Worm (Caenorhabditis elegans) whole organism, mixed stage, embryonic: ENCODE measurements around the gene rrsr-1.

ENCODE experiments used
- M03D4.4 ChIP-seq: sonication (generic microtip); optimal IDR thresholded peaks from 2 replicates; lab custom pipeline; 2017; ENCODE audit warnings: mild to moderate bottlenecking, missing genetic modification characterization, missing compliant biosample characterization
- bed-3 ChIP-seq: fragments of 200-800 bp; sonication (Bioruptor generic); optimal IDR thresholded peaks from 3 replicates; lab custom pipeline; 2018; ENCODE audit warnings: mild to moderate bottlenecking, missing genetic modification characterization, moderate library complexity, missing compliant biosample characterization
- ceh-39 ChIP-seq: fragments of 150-350 bp; optimal IDR thresholded peaks from 2 replicates; lab custom pipeline; 2014; ENCODE audit warnings: missing biosample characterization, missing genetic modification characterization
- ceh-43 ChIP-seq: fragments of 200-800 bp; sonication (Bioruptor generic); optimal IDR thresholded peaks from 2 replicates; lab custom pipeline; 2018; ENCODE audit warnings: mild to moderate bottlenecking, missing genetic modification characterization, moderate library complexity, missing compliant biosample characterization
- ceh-83 ChIP-seq: fragments of 200-800 bp; sonication (Bioruptor generic); optimal IDR thresholded peaks from 2 replicates; lab custom pipeline; 2018; ENCODE audit warnings: mild to moderate bottlenecking, missing genetic modification characterization, missing compliant biosample characterization
- ces-1 ChIP-seq: fragments of 150-350 bp; optimal IDR thresholded peaks from 2 replicates; lab custom pipeline; 2014; ENCODE audit warnings: missing biosample characterization, missing genetic modification reagents, missing genetic modification characterization
- cnd-1 ChIP-seq: fragments of 200-800 bp; sonication (Bioruptor generic); optimal IDR thresholded peaks from 2 replicates; lab custom pipeline; 2018; ENCODE audit warnings: mild to moderate bottlenecking, missing genetic modification characterization, missing compliant biosample characterization
- drap-1 ChIP-seq: fragments of 200-800 bp; sonication (Bioruptor generic); optimal IDR thresholded peaks from 3 replicates; lab custom pipeline; 2018; ENCODE audit warnings: mild to moderate bottlenecking, missing genetic modification characterization, missing compliant biosample characterization
- elt-1 ChIP-seq: sonication (generic microtip); optimal IDR thresholded peaks from 2 replicates; lab custom pipeline; 2017; ENCODE audit warnings: missing genetic modification characterization, mild to moderate bottlenecking, missing compliant biosample characterization, antibody characterized with exemption, moderate library complexity, borderline replicate concordance; ENCODE audit not compliant: insufficient read depth
- elt-3 ChIP-seq: fragments of 150-350 bp; optimal IDR thresholded peaks from 2 replicates; lab custom pipeline; 2014; ENCODE audit warnings: missing biosample characterization, missing genetic modification characterization
- flh-1 ChIP-seq: fragments of 200-800 bp; sonication (Bioruptor generic); optimal IDR thresholded peaks from 2 replicates; lab custom pipeline; 2018; ENCODE audit warnings: mild to moderate bottlenecking, missing genetic modification characterization, moderate library complexity, missing compliant biosample characterization
- ham-2 ChIP-seq: fragments of 200-800 bp; sonication (Bioruptor generic); optimal IDR thresholded peaks from 2 replicates; lab custom pipeline; 2018; ENCODE audit warnings: mild to moderate bottlenecking, missing genetic modification characterization, missing compliant biosample characterization
- hlh-1 ChIP-seq: fragments of 150-350 bp; optimal IDR thresholded peaks from 2 replicates; lab custom pipeline; 2014; ENCODE audit warnings: missing biosample characterization, missing genetic modification reagents, missing genetic modification characterization
- lin-13 ChIP-seq: fragments of 150-350 bp; optimal IDR thresholded peaks from 2 replicates; lab custom pipeline; 2014; ENCODE audit warnings: missing biosample characterization, missing genetic modification characterization
- lin-32 ChIP-seq: fragments of 200-800 bp; sonication (Bioruptor generic); optimal IDR thresholded peaks from 2 replicates; lab custom pipeline; 2018; ENCODE audit warnings: mild to moderate bottlenecking, missing genetic modification characterization, missing compliant biosample characterization
- lsy-2 ChIP-seq: fragments of 150-350 bp; optimal IDR thresholded peaks from 2 replicates; lab custom pipeline; 2014; ENCODE audit warnings: missing biosample characterization, missing genetic modification characterization
- mab-5 ChIP-seq: fragments of 150-350 bp; optimal IDR thresholded peaks from 2 replicates; lab custom pipeline; 2014; ENCODE audit warnings: missing biosample characterization, missing genetic modification characterization
- mep-1 ChIP-seq: fragments of 150-350 bp; optimal IDR thresholded peaks from 2 replicates; lab custom pipeline; 2017; ENCODE audit warnings: missing biosample characterization, missing genetic modification reagents, missing genetic modification characterization, inconsistent platforms
- mls-2 ChIP-seq: sonication (generic microtip); optimal IDR thresholded peaks from 2 replicates; lab custom pipeline; 2016; ENCODE audit warnings: mild to moderate bottlenecking, missing genetic modification characterization, moderate library complexity, missing compliant biosample characterization
- nhr-12 ChIP-seq: fragments of 150-350 bp; optimal IDR thresholded peaks from 2 replicates; lab custom pipeline; 2014; ENCODE audit warnings: missing biosample characterization, missing genetic modification characterization
- nhr-2 ChIP-seq: fragments of 150-350 bp; optimal IDR thresholded peaks from 2 replicates; lab custom pipeline; 2014; ENCODE audit warnings: missing biosample characterization, missing genetic modification characterization
- nhr-28 ChIP-seq: fragments of 150-350 bp; optimal IDR thresholded peaks from 2 replicates; lab custom pipeline; 2014; ENCODE audit warnings: missing biosample characterization, missing genetic modification characterization
- nhr-76 ChIP-seq: sonication (generic microtip); optimal IDR thresholded peaks from 2 replicates; lab custom pipeline; 2017; ENCODE audit warnings: missing biosample characterization, missing genetic modification characterization
- pha-4 ChIP-seq: fragments of 150-350 bp; optimal IDR thresholded peaks from 2 replicates; lab custom pipeline; 2018; ENCODE audit warnings: missing biosample characterization, missing genetic modification reagents, missing genetic modification characterization
- sem-2 ChIP-seq: fragments of 200-800 bp; sonication (Bioruptor generic); optimal IDR thresholded peaks from 2 replicates; lab custom pipeline; 2018; ENCODE audit warnings: mild to moderate bottlenecking, missing genetic modification characterization, missing compliant biosample characterization
- snpc-4 ChIP-seq: fragments of 150-350 bp; optimal IDR thresholded peaks from 2 replicates; lab custom pipeline; 2014; ENCODE audit warnings: missing biosample characterization, missing genetic modification characterization
- tbx-8 ChIP-seq: fragments of 200-800 bp; sonication (Bioruptor generic); optimal IDR thresholded peaks from 2 replicates; lab custom pipeline; 2018; ENCODE audit warnings: mild to moderate bottlenecking, missing genetic modification characterization, moderate library complexity, missing compliant biosample characterization
- unc-120 ChIP-seq: sonication (generic microtip); optimal IDR thresholded peaks from 2 replicates; lab custom pipeline; 2017; ENCODE audit warnings: missing genetic modification characterization, missing compliant biosample characterization; ENCODE audit not compliant: poor library complexity, severe bottlenecking
- unc-39 ChIP-seq: fragments of 150-350 bp; optimal IDR thresholded peaks from 2 replicates; lab custom pipeline; 2014; ENCODE audit warnings: missing biosample characterization, missing genetic modification characterization
- unc-62 ChIP-seq: fragments of 150-350 bp; optimal IDR thresholded peaks from 2 replicates; lab custom pipeline; 2014; ENCODE audit warnings: missing biosample characterization, missing genetic modification reagents, missing genetic modification characterization
- ztf-11 ChIP-seq: fragments of 150-350 bp; optimal IDR thresholded peaks from 2 replicates; lab custom pipeline; 2014; ENCODE audit warnings: missing biosample characterization, missing genetic modification characterization

The rrsr-1 gene

ce11 chrV:14468196-14468874, 43.5 kb upstream of the rrsr-1 start, which contains the start of gene srz-97:
Gene srz-97, minus strand, starts transcription at chrV:14468246.
- TF ChIP-seq tbx-8 = no peak
- TF ChIP-seq nhr-12 = no peak
- no peak for TF ChIP-seq mab-5 (tag; lab: Kevin White, UChicago)
- no peak for TF ChIP-seq ztf-11 (tag; lab: Kevin White, UChicago)
- TF ChIP-seq bed-3 (GFP tag; lab: Kevin White, UChicago) = no peak
- no peak for TF ChIP-seq hlh-1
- TF ChIP-seq cnd-1 = peak; percentile 64
- TF ChIP-seq ceh-83 (GFP tag; lab: Kevin White, UChicago) = peak; percentile 1
- no peak for TF ChIP-seq sem-2
- TF ChIP-seq elt-1 (tag; lab: Kevin White, UChicago) = no peak
- TF ChIP-seq drap-1 (GFP tag; lab: Kevin White, UChicago) = peak; percentile 53

- TF ChIP-seq unc-39 (tag; lab: Kevin White, UChicago) = no peak
- TF ChIP-seq ceh-43 (GFP tag; lab: Kevin White, UChicago) = no peak
- no peak for TF ChIP-seq mls-2
These were observed 39.6 kb upstream of the rrsr-1 start, which contains the start of gene F08H9.4 for ce11 chrV:14464368-14464767. Gene F08H9.4, minus strand, starts transcription at chrV:14464428.

- TF ChIP-seq drap-1 (GFP tag; lab: Kevin White, UChicago) (peak; percentile 14), cnd-1 (peak; percentile 7)
These were observed 38.3 kb upstream of the rrsr-1 start, which contains the start of gene F08H9.3 for ce11 chrV:14463087-14463486. Gene F08H9.3, minus strand, starts transcription at chrV:14463338.

- no peak for TF ChIP-seq mab-5 (tag; lab: Kevin White, UChicago)
- no peak for TF ChIP-seq flh-1 (GFP tag; lab: Kevin White, UChicago)
- no peak for TF ChIP-seq ceh-83 (GFP tag; lab: Kevin White, UChicago)
- TF ChIP-seq nhr-28 (tag; lab: Kevin White, UChicago) = no peak
- TF ChIP-seq nhr-12 = no peak
- no peak for TF ChIP-seq bed-3 (GFP tag; lab: Kevin White, UChicago)
- TF ChIP-seq mep-1 (tag; lab: Kevin White, UChicago) = no peak
- TF ChIP-seq snpc-4 (tag; lab: Kevin White, UChicago) = no peak
- no peak for TF ChIP-seq mls-2
- no peak for TF ChIP-seq pha-4 (tag; lab: Kevin White, UChicago)
- no peak for TF ChIP-seq ceh-43 (GFP tag; lab: Kevin White, UChicago)
- TF ChIP-seq cnd-1 = no peak
- no peak for TF ChIP-seq nhr-2 (tag; lab: Kevin White, UChicago)
These were observed 37.8 kb upstream of the rrsr-1 start for ce11 chrV:14462653-14463052.

ce11 chrV:14460615-14461102, 35.9 kb upstream of the rrsr-1 start, which contains the start of gene F08H9.2:
Gene F08H9.2, plus strand, starts transcription at chrV:14460665.
- TF ChIP-seq lsy-2 = no peak
- TF ChIP-seq nhr-76 (tag; lab: Kevin White, UChicago) = no peak
- no peak for TF ChIP-seq lin-13 (tag; lab: Kevin White, UChicago)
- TF ChIP-seq elt-1 (tag; lab: Kevin White, UChicago) = no peak
- TF ChIP-seq nhr-2 (tag; lab: Kevin White, UChicago) = no peak
- TF ChIP-seq drap-1 (GFP tag; lab: Kevin White, UChicago) = no peak
- no peak for TF ChIP-seq bed-3 (GFP tag; lab: Kevin White, UChicago)
- TF ChIP-seq sem-2 = no peak
- no peak for TF ChIP-seq lin-32 (GFP tag; lab: Kevin White, UChicago)
- no peak for TF ChIP-seq ham-2 (GFP tag; lab: Kevin White, UChicago)
- no peak for TF ChIP-seq mep-1 (tag; lab: Kevin White, UChicago)
- TF ChIP-seq ceh-83 (GFP tag; lab: Kevin White, UChicago) = no peak
- no peak for TF ChIP-seq cnd-1
- TF ChIP-seq nhr-28 (tag; lab: Kevin White, UChicago) = no peak
- TF ChIP-seq snpc-4 (tag; lab: Kevin White, UChicago) = no peak
- no peak for TF ChIP-seq ceh-43 (GFP tag; lab: Kevin White, UChicago)
- no peak for TF ChIP-seq elt-3 (tag; lab: Kevin White, UChicago)
- TF ChIP-seq tbx-8 = no peak

ce11 chrV:14460122-14460521, 35.3 kb upstream of the rrsr-1 start:
- TF ChIP-seq ces-1 (no peak), ceh-39 (no peak), unc-120 (tag; lab: Kevin White, UChicago) (no peak), mls-2 (no peak), elt-1 (tag; lab: Kevin White, UChicago) (no peak), ztf-11 (tag; lab: Kevin White, UChicago) (no peak), mab-5 (tag; lab: Kevin White, UChicago) (no peak), lin-32 (GFP tag; lab: Kevin White, UChicago) (no peak), cnd-1 (no peak), flh-1 (GFP tag; lab: Kevin White, UChicago) (no peak), nhr-12 (no peak), unc-62 (GFP tag; lab: Kevin White, UChicago) (no peak), M03D4.4 (tag; lab: Kevin White, UChicago) (no peak), lsy-2 (no peak), elt-3 (tag; lab: Kevin White, UChicago) (no peak), snpc-4 (tag; lab: Kevin White, UChicago) (no peak), drap-1 (GFP tag; lab: Kevin White, UChicago) (no peak)
